Worm (Caenorhabditis elegans) whole organism, early embryonic: ENCODE data around the gene ZK688.5.

Experiments used
- F13C5.2 ChIP-seq: sonication (generic microtip); optimal IDR thresholded peaks from 2 replicates; lab custom pipeline; 2017; ENCODE audit warnings: mild to moderate bottlenecking, missing genetic modification characterization, inconsistent platforms, missing compliant biosample characterization
- ama-1 ChIP-seq: fragments of 150-350 bp; optimal IDR thresholded peaks from 2 replicates; lab custom pipeline; 2014
- ceh-13 ChIP-seq: fragments of 200-800 bp; sonication (Bioruptor generic); optimal IDR thresholded peaks from 2 replicates; lab custom pipeline; 2018; ENCODE audit warnings: mild to moderate bottlenecking, missing genetic modification characterization, missing compliant biosample characterization
- ets-7 ChIP-seq: sonication (generic microtip); optimal IDR thresholded peaks from 2 replicates; lab custom pipeline; 2016; ENCODE audit warnings: missing genotype, missing genetic modification characterization, missing compliant biosample characterization
- flt-1 ChIP-seq: fragments of 200-800 bp; sonication (Bioruptor generic); IDR thresholded peaks from 2 replicates; pipeline ENCODE4 v1.3.6; 2022; ENCODE audit warnings: missing genetic modification characterization, missing compliant biosample characterization
- hmg-4 ChIP-seq: fragments of 200-800 bp; sonication (Bioruptor generic); optimal IDR thresholded peaks from 2 replicates; lab custom pipeline; 2018; ENCODE audit warnings: mild to moderate bottlenecking, missing genetic modification characterization, missing compliant biosample characterization
- hnd-1 ChIP-seq: sonication (generic microtip); optimal IDR thresholded peaks from 2 replicates; lab custom pipeline; 2016; ENCODE audit warnings: missing genetic modification characterization, missing compliant biosample characterization
- tbx-11 ChIP-seq: fragments of 200-800 bp; sonication (Bioruptor generic); IDR thresholded peaks from 2 replicates; pipeline ENCODE4 v1.3.6; 2022; ENCODE audit warnings: missing genetic modification characterization, missing compliant biosample characterization
- tbx-37 ChIP-seq: fragments of 200-800 bp; sonication (Bioruptor generic); conservative IDR thresholded peaks from 2 replicates; pipeline ENCODE4 v1.3.6; 2022; ENCODE audit warnings: missing genetic modification reagents, missing genetic modification characterization, missing compliant biosample characterization

DNA sequence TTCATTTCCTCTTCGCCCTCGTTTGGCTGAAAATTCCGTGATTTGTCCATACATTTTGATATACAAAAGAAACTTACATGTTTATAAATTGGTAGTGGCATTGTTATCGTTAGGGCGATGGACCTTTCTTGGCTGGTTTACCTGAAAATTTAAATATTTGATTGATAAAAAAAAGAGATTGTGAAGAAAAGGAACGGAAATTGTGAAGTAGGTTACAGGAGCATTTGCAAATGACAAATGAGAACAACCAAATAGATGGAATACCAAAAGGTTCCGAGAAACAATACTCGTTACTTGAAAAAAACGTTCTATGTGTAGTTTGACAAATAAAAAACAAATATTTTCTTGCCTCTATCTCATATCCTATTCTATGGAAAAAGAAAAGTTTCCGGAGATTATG, 47.9 kb downstream of the ZK688.5 start, which contains the start of gene ZK652.8:
- TF ChIP-seq F13C5.2 (tag; lab: Kevin White, UChicago), result no peak
- TF ChIP-seq flt-1 (GFP tag; lab: Robert Waterston, UW), result no peak
- no peak for TF ChIP-seq ama-1 (lab: Kevin White, UChicago)
- TF ChIP-seq ceh-13, result no peak
- TF ChIP-seq tbx-37, result no peak
- TF ChIP-seq tbx-11 (GFP tag; lab: Robert Waterston, UW), result no peak
- TF ChIP-seq hnd-1, result no peak
- no peak for TF ChIP-seq ets-7 (tag; lab: Kevin White, UChicago)
- TF ChIP-seq hmg-4 (GFP tag; lab: Kevin White, UChicago), result no peak
